Fruit fly (Drosophila melanogaster) whole organism, pupa: ENCODE results near the gene CG10713.

ENCODE experiments used
- CG10348 ChIP-seq: fragments of 200-800 bp; sonication (Bioruptor generic); IDR thresholded peaks from 2 replicates; pipeline ENCODE4 v1.3.6; 2022; ENCODE audit warnings: missing biosample characterization, missing genetic modification characterization
- CG12605 ChIP-seq: fragments of 200-800 bp; sonication (Bioruptor generic); IDR thresholded peaks from 2 replicates; pipeline ENCODE4 v1.3.6; 2022; ENCODE audit warnings: missing biosample characterization, missing genetic modification characterization
- CG13204 ChIP-seq: fragments of 200-800 bp; sonication (Bioruptor generic); optimal IDR thresholded peaks from 2 replicates; lab custom pipeline; 2018; ENCODE audit warnings: missing biosample characterization, mild to moderate bottlenecking, missing genetic modification characterization, moderate library complexity
- CG14655 ChIP-seq: fragments of 200-800 bp; sonication (Bioruptor generic); optimal IDR thresholded peaks from 3 replicates; lab custom pipeline; 2017; ENCODE audit warnings: mild to moderate bottlenecking, missing biosample characterization, missing genetic modification reagents, missing genetic modification characterization
- CG15710 ChIP-seq: fragments of 200-800 bp; sonication (Bioruptor generic); optimal IDR thresholded peaks from 2 replicates; lab custom pipeline; 2018; ENCODE audit warnings: missing biosample characterization, mild to moderate bottlenecking, missing genetic modification characterization, moderate library complexity
- CG17806 ChIP-seq: fragments of 200-800 bp; sonication (Bioruptor generic); optimal IDR thresholded peaks from 2 replicates; lab custom pipeline; 2018; ENCODE audit warnings: missing biosample characterization, mild to moderate bottlenecking, missing genetic modification characterization, moderate library complexity
- CG32121 ChIP-seq: fragments of 200-800 bp; sonication (Bioruptor generic); IDR thresholded peaks from 2 replicates; pipeline ENCODE4 v1.3.6; 2022; ENCODE audit warnings: missing biosample characterization, missing genetic modification characterization
- CG34367 ChIP-seq: fragments of 200-800 bp; sonication (Bioruptor generic); optimal IDR thresholded peaks from 2 replicates; lab custom pipeline; 2018; ENCODE audit warnings: missing biosample characterization, mild to moderate bottlenecking, missing genetic modification characterization
- CG4496 ChIP-seq: fragments of 200-800 bp; sonication (Bioruptor generic); IDR thresholded peaks from 3 replicates; pipeline ENCODE4 v1.3.6; 2022; ENCODE audit warnings: missing biosample characterization, missing genetic modification characterization
- CG8159 ChIP-seq: fragments of 200-800 bp; sonication (Bioruptor generic); optimal IDR thresholded peaks from 3 replicates; lab custom pipeline; 2018; ENCODE audit warnings: missing biosample characterization, mild to moderate bottlenecking, missing genetic modification characterization, moderate library complexity
- CG8301 ChIP-seq: fragments of 200-800 bp; sonication (Bioruptor generic); optimal IDR thresholded peaks from 2 replicates; lab custom pipeline; 2018; ENCODE audit warnings: missing biosample characterization, mild to moderate bottlenecking, missing genetic modification characterization
- CG9948 ChIP-seq: fragments of 200-800 bp; sonication (Bioruptor generic); optimal IDR thresholded peaks from 2 replicates; lab custom pipeline; 2018; ENCODE audit warnings: missing biosample characterization, mild to moderate bottlenecking, missing genetic modification characterization, moderate library complexity
- D1 ChIP-seq: fragments of 200-800 bp; sonication (Bioruptor generic); optimal IDR thresholded peaks from 2 replicates; lab custom pipeline; 2018; ENCODE audit warnings: missing biosample characterization, mild to moderate bottlenecking, missing genetic modification characterization, moderate library complexity
- EcR ChIP-seq: fragments of 200-800 bp; sonication (Bioruptor generic); optimal IDR thresholded peaks from 3 replicates; lab custom pipeline; 2019; ENCODE audit warnings: missing biosample characterization, missing genetic modification characterization, mild to moderate bottlenecking, moderate library complexity, missing genetic modification reagents
- Ets98B ChIP-seq: fragments of 200-800 bp; sonication (Bioruptor generic); IDR thresholded peaks from 2 replicates; pipeline ENCODE4 v1.3.6; 2022; ENCODE audit warnings: missing biosample characterization, missing genetic modification characterization
- Pif1A ChIP-seq: fragments of 200-800 bp; sonication (Bioruptor generic); optimal IDR thresholded peaks from 3 replicates; lab custom pipeline; 2016; ENCODE audit warnings: missing biosample characterization, missing genetic modification characterization
- Pif1B ChIP-seq: fragments of 200-800 bp; sonication (Bioruptor generic); optimal IDR thresholded peaks from 3 replicates; lab custom pipeline; 2016; ENCODE audit warnings: missing biosample characterization, missing genetic modification characterization
- Snoo ChIP-seq: fragments of 200-800 bp; sonication (Bioruptor generic); optimal IDR thresholded peaks from 3 replicates; lab custom pipeline; 2017; ENCODE audit warnings: missing biosample characterization, mild to moderate bottlenecking, missing genetic modification characterization, inconsistent platforms
- fd96Ca ChIP-seq: fragments of 200-800 bp; sonication (Bioruptor generic); IDR thresholded peaks from 3 replicates; pipeline ENCODE4 v1.3.6; 2022; ENCODE audit warnings: missing biosample characterization, missing genetic modification characterization
- gl ChIP-seq: fragments of 200-800 bp; sonication (Bioruptor generic); optimal IDR thresholded peaks from 2 replicates; lab custom pipeline; 2018; ENCODE audit warnings: missing biosample characterization, mild to moderate bottlenecking, missing genetic modification characterization
- rn ChIP-seq: fragments of 200-800 bp; sonication (Bioruptor generic); IDR thresholded peaks from 2 replicates; pipeline ENCODE4 v1.3.6; 2022; ENCODE audit warnings: missing biosample characterization, missing genetic modification characterization

Gene CG10713

DNA sequence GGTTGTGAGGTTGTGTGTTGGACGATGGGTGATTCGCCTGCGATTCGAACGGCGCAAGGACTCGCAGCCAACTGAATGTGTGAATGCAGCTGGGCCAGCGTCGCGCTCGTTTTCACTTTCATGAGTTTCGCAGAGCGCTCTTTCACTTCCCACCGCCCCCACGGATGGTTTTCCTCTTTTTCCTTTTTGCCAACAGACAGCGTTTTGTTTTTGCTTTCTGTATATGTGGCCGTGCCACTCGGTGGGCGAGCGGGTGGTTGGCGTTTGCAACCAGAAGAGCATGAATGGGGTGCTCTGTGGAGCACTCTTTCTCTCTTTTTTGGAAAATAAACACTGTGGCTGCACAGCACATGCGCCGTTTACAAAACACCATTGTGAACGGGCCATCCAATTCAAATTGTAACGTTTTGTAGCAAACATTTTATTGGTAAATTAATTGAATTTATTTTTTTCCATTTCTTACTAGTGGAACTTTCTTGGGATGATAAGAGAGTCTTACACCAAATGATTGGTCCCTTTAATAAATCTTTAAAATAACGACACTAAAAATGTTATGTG lies at the start of gene CG10713:
Gene CG10713 (minus strand): TSS at position 60 of the 558 bp plus-strand sequence.
- TF ChIP-seq CG8159, result peak; percentile 46
- peak; percentile 4 for TF ChIP-seq Snoo (tag; lab: Kevin White, UChicago)
- TF ChIP-seq EcR, result no peak
- peak; percentile 72 for TF ChIP-seq CG14655
- TF ChIP-seq Ets98B, result peak; percentile 77
- TF ChIP-seq CG34367, result peak; percentile 35
- TF ChIP-seq D1, result no peak
- no peak for TF ChIP-seq CG10348 (GFP tag; lab: Robert Waterston, UW)
- no peak for TF ChIP-seq CG9948 (tag; lab: Kevin White, UChicago)
- TF ChIP-seq CG32121 (GFP tag; lab: Robert Waterston, UW), result peak; percentile 77
- peak; percentile 46; the same call in 1 of the 2 replicates for TF ChIP-seq rn (GFP tag; lab: Robert Waterston, UW)
- peak; percentile 57 for TF ChIP-seq Pif1B
- TF ChIP-seq gl, result peak; percentile 70
- no peak for TF ChIP-seq CG17806 (tag; lab: Kevin White, UChicago)
- TF ChIP-seq CG4496 (GFP tag; lab: Robert Waterston, UW), result peak; percentile 89
- TF ChIP-seq fd96Ca (GFP tag; lab: Robert Waterston, UW), result no peak; the same call in 1 of the 3 replicates
- TF ChIP-seq Pif1A (GFP tag; lab: Kevin White, UChicago), result peak; percentile 64
- peak; percentile 84 for TF ChIP-seq CG12605 (GFP tag; lab: Robert Waterston, UW)
- no peak for TF ChIP-seq CG15710 (tag; lab: Kevin White, UChicago)
- peak; percentile 68 for TF ChIP-seq CG8301
- TF ChIP-seq CG13204 (GFP tag; lab: Kevin White, UChicago), result peak; percentile 67

DNA sequence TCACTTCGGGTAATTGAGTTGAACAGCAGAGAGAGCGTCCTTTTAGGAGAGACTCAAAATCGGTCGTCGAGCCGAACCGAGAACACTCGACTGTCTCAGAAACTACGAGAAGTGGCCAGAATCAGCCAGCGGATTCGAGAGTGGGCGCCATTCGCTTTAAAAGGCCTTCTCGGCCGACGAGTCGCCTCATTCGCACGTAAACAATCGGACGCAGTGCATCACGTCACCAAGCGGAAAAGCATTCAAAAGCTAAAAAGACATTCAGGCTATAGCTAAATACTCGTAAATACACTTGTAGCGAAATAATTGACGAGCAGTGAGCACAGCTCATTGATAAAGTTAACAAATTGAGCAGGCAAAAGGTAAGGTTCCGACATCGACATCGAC lies 45.2 kb upstream of the CG10713 start:
- no peak for TF ChIP-seq Snoo (tag; lab: Kevin White, UChicago)
- TF ChIP-seq CG10348 (GFP tag; lab: Robert Waterston, UW), result no peak
- no peak for TF ChIP-seq CG9948 (tag; lab: Kevin White, UChicago)
- TF ChIP-seq CG34367, result no peak
- TF ChIP-seq CG32121 (GFP tag; lab: Robert Waterston, UW), result no peak
- TF ChIP-seq Pif1B, result no peak

DNA sequence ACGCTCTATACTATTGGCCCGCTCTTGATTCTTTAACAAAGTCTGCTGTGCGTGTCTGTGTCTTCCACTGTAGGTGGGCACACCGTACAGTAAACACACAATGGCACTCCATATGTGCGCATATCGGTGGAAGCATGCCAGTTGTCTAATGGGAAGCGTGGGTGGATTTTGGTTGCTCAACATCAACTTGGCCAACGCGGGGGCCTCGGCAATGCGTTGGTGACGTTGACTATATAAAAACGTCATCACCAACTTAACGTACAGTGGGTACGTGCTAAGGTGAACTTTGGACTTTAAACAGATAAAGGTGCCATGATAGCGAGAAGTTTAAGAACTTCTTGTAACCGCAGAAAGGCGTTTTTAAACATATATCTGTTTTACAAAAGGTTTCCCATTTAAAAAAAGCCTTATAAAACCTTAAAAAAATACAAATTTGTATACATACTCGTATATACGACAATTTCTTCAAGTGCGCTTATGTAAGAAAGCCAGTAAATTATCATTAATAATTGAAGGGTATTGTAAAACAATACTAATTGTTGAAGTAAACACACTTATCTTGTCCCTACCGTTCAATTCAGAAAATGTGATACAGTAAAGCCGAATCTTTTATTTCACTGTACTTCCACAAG lies 44.7 kb upstream of the CG10713 start:
- TF ChIP-seq CG10348 (GFP tag; lab: Robert Waterston, UW) (no peak), CG9948 (tag; lab: Kevin White, UChicago) (peak; percentile 45), CG15710 (tag; lab: Kevin White, UChicago) (peak; percentile 37), CG8301 (peak; percentile 62), Snoo (tag; lab: Kevin White, UChicago) (peak; percentile 32), Pif1B (peak; percentile 39), fd96Ca (GFP tag; lab: Robert Waterston, UW) (peak; percentile 23; the same call in 1 of the 3 replicates), CG4496 (GFP tag; lab: Robert Waterston, UW) (peak; percentile 46; the same call in 1 of the 3 replicates), CG8159 (peak; percentile 44), gl (peak; percentile 6), Pif1A (GFP tag; lab: Kevin White, UChicago) (peak; percentile 65), CG14655 (peak; percentile 73), CG32121 (GFP tag; lab: Robert Waterston, UW) (peak; percentile 46; the same call in 1 of the 2 replicates), CG34367 (no peak), EcR (no peak), CG12605 (GFP tag; lab: Robert Waterston, UW) (no peak), CG13204 (GFP tag; lab: Kevin White, UChicago) (no peak), rn (GFP tag; lab: Robert Waterston, UW) (no peak), D1 (no peak), Ets98B (no peak), CG17806 (tag; lab: Kevin White, UChicago) (peak; percentile 35)

DNA sequence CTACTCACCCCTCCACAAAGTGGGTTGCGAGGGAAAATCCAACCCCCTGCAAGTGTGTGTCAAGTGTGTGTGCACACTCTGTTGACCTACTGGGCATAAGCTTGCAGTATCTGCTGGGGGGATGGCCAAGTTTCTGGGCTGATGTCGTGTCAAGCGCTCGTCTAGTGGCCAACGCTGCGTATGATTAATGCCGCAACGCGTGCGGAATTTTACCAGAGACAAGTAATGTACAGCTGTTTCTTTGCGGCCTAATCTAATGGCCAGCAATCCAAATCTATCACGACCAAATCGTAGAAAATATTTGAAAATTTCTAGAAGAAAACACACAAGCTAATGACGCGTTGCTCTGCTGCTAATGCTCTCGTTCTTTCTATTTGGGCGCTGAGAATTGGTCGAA lies 44.2 kb upstream of the CG10713 start:
- no peak for TF ChIP-seq Snoo (tag; lab: Kevin White, UChicago)
- TF ChIP-seq Ets98B, result no peak
- no peak for TF ChIP-seq CG15710 (tag; lab: Kevin White, UChicago)
- no peak for TF ChIP-seq CG17806 (tag; lab: Kevin White, UChicago)
- TF ChIP-seq CG8159, result no peak
- no peak for TF ChIP-seq CG32121 (GFP tag; lab: Robert Waterston, UW)
- no peak for TF ChIP-seq CG9948 (tag; lab: Kevin White, UChicago)
- no peak for TF ChIP-seq Pif1A (GFP tag; lab: Kevin White, UChicago)
- TF ChIP-seq CG10348 (GFP tag; lab: Robert Waterston, UW), result no peak
- no peak for TF ChIP-seq CG13204 (GFP tag; lab: Kevin White, UChicago)
- TF ChIP-seq CG4496 (GFP tag; lab: Robert Waterston, UW), result no peak
- TF ChIP-seq gl, result no peak
- TF ChIP-seq CG14655, result no peak
- TF ChIP-seq rn (GFP tag; lab: Robert Waterston, UW), result no peak
- no peak for TF ChIP-seq CG8301
- no peak for TF ChIP-seq CG12605 (GFP tag; lab: Robert Waterston, UW)
- no peak for TF ChIP-seq EcR
- TF ChIP-seq CG34367, result no peak
- TF ChIP-seq fd96Ca (GFP tag; lab: Robert Waterston, UW), result no peak

DNA sequence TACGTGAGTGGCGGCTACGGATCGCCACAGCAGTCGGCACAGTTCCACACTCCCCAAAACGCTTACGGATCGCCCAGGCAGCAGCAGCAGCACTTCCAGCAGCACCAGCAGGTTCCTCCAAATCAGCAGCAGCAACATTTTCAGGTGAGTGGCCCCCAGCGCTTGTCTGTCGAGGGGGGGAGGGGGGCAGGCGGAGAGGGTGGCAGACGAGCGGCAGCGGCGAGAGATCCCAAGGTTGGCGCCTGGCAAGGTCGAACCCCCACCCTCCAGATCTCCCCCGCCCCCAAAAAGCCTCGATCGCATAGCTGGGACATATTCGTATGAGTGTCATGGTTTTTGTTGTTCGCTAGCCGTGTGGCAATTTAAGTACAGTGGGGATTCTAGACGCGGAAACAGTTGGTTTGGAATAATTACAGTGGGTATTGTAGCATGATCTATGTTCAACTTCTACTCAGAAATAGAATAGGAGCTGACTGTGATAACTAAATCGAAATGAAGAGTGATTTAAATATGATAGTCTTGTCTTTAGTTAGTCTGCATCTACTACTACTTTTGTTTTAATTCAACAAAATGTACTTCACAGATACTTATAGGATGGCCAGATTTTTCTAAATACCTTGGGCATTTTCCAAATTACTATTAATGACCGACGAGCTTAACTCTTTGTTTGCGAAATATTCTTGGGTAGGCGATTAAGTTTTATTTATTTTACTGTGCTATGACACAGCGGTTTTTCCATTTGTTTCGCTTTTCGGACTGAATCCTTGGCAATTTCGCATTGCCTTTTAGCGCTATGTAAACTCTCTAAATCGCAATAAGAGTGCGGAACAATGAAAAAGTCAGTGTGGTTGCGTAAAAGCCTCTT lies 43.5 kb upstream of the CG10713 start:
- TF ChIP-seq CG17806 (tag; lab: Kevin White, UChicago) (peak; percentile 1), fd96Ca (GFP tag; lab: Robert Waterston, UW) (no peak), Pif1A (GFP tag; lab: Kevin White, UChicago) (peak; percentile 5), CG4496 (GFP tag; lab: Robert Waterston, UW) (no peak), CG14655 (peak; percentile 7), CG34367 (no peak), rn (GFP tag; lab: Robert Waterston, UW) (no peak), CG9948 (tag; lab: Kevin White, UChicago) (no peak), CG32121 (GFP tag; lab: Robert Waterston, UW) (no peak), CG10348 (GFP tag; lab: Robert Waterston, UW) (no peak), CG13204 (GFP tag; lab: Kevin White, UChicago) (peak; percentile 76), CG8301 (peak; percentile 13), Pif1B (no peak), Snoo (tag; lab: Kevin White, UChicago) (peak; percentile 25), CG12605 (GFP tag; lab: Robert Waterston, UW) (no peak), Ets98B (no peak), CG8159 (peak; percentile 42), D1 (no peak), EcR (peak; percentile 88), CG15710 (tag; lab: Kevin White, UChicago) (peak; percentile 26), gl (no peak)
